Worm (Caenorhabditis elegans) whole organism, L1 larva: ENCODE measurements around the gene srh-87.
"Not testable (repeated sequence)": the region's sequence is repeated elsewhere in the genome, so short reads cannot be mapped to it uniquely, and the experiment has no call there.

Source experiments
- C16A3.4 ChIP-seq: fragments of 150-350 bp; optimal IDR thresholded peaks from 2 replicates; lab custom pipeline; 2014; ENCODE audit warnings: missing biosample characterization, missing genetic modification characterization
- Y116A8C.19 ChIP-seq: sonication (generic microtip); optimal IDR thresholded peaks from 2 replicates; lab custom pipeline; 2016; ENCODE audit warnings: missing compliant biosample characterization, missing genetic modification characterization, borderline replicate concordance
- ceh-63 ChIP-seq: fragments of 200-800 bp; sonication (Bioruptor generic); optimal IDR thresholded peaks from 2 replicates; lab custom pipeline; 2018; ENCODE audit warnings: mild to moderate bottlenecking, missing genetic modification characterization, missing compliant biosample characterization
- dsc-1 ChIP-seq: sonication (generic microtip); optimal IDR thresholded peaks from 2 replicates; lab custom pipeline; 2016; ENCODE audit warnings: mild to moderate bottlenecking, missing genetic modification characterization, missing compliant biosample characterization
- efl-1 ChIP-seq, 4 experiments: fragments of 150-350 bp; optimal IDR thresholded peaks in 3 of 4; peaks in 1 of 4; 1 replicate in 1 of 4; 2 replicates in 3 of 4; lab custom pipeline; 2014; ENCODE audit warnings: missing biosample characterization in 2 of 4, missing genetic modification characterization in 2 of 4, missing genetic modification reagents in 2 of 4
- efl-3 ChIP-seq: fragments of 200-800 bp; sonication (Bioruptor generic); optimal IDR thresholded peaks from 2 replicates; lab custom pipeline; 2018; ENCODE audit warnings: mild to moderate bottlenecking, missing genetic modification characterization, missing compliant biosample characterization
- egl-13 ChIP-seq: sonication (generic microtip); optimal IDR thresholded peaks from 2 replicates; lab custom pipeline; 2016; ENCODE audit warnings: missing genotype, missing genetic modification reagents, missing genetic modification characterization, missing compliant biosample characterization
- fkh-8 ChIP-seq: sonication (generic microtip); optimal IDR thresholded peaks from 2 replicates; lab custom pipeline; 2016; ENCODE audit warnings: mild to moderate bottlenecking, missing genetic modification characterization, missing compliant biosample characterization
- fos-1 ChIP-seq: fragments of 150-350 bp; optimal IDR thresholded peaks from 2 replicates; lab custom pipeline; 2014; ENCODE audit warnings: missing biosample characterization, missing genetic modification characterization
- grh-1 ChIP-seq: fragments of 200-800 bp; sonication (Bioruptor generic); IDR thresholded peaks from 2 replicates; pipeline ENCODE4 v1.3.6; 2022; ENCODE audit warnings: missing genetic modification reagents, missing genetic modification characterization, missing compliant biosample characterization
- hlh-4 ChIP-seq: sonication (generic microtip); optimal IDR thresholded peaks from 2 replicates; lab custom pipeline; 2016; ENCODE audit warnings: mild to moderate bottlenecking, missing genetic modification characterization, missing compliant biosample characterization
- hpl-2 ChIP-seq: fragments of 150-350 bp; optimal IDR thresholded peaks from 2 replicates; lab custom pipeline; 2014; ENCODE audit warnings: missing biosample characterization, missing genetic modification reagents, missing genetic modification characterization
- lin-13 ChIP-seq: fragments of 150-350 bp; optimal IDR thresholded peaks from 2 replicates; lab custom pipeline; 2014; ENCODE audit warnings: missing biosample characterization, missing genetic modification reagents, missing genetic modification characterization
- lin-14 ChIP-seq: fragments of 200-800 bp; sonication (Bioruptor generic); optimal IDR thresholded peaks from 2 replicates; lab custom pipeline; 2018; ENCODE audit warnings: mild to moderate bottlenecking, missing genetic modification characterization, moderate library complexity, missing compliant biosample characterization
- lin-35 ChIP-seq, 2 experiments: fragments of 150-350 bp; optimal IDR thresholded peaks; 2 replicates each; lab custom pipeline; 2014; ENCODE audit warnings: missing biosample characterization in 2 of 2, missing genetic modification characterization in 2 of 2, missing genetic modification reagents in 2 of 2
- lir-3 ChIP-seq: sonication (generic microtip); optimal IDR thresholded peaks from 2 replicates; lab custom pipeline; 2016; ENCODE audit warnings: mild to moderate bottlenecking, missing genetic modification characterization, moderate library complexity, missing compliant biosample characterization; ENCODE audit not compliant: poor library complexity
- mab-9 ChIP-seq: fragments of 200-800 bp; sonication (Bioruptor generic); IDR thresholded peaks from 2 replicates; pipeline ENCODE4 v1.3.6; 2022; ENCODE audit warnings: missing genetic modification reagents, missing genetic modification characterization, missing compliant biosample characterization
- mef-2 ChIP-seq: fragments of 150-350 bp; optimal IDR thresholded peaks from 2 replicates; lab custom pipeline; 2014; ENCODE audit warnings: missing biosample characterization, missing genetic modification characterization
- nhr-12 ChIP-seq: sonication (generic microtip); optimal IDR thresholded peaks from 2 replicates; lab custom pipeline; 2017; ENCODE audit warnings: missing biosample characterization, missing genetic modification characterization
- nhr-20 ChIP-seq: sonication (generic microtip); optimal IDR thresholded peaks from 2 replicates; lab custom pipeline; 2016; ENCODE audit warnings: mild to moderate bottlenecking, missing genetic modification characterization, missing compliant biosample characterization
- nhr-237 ChIP-seq: fragments of 150-350 bp; optimal IDR thresholded peaks from 2 replicates; lab custom pipeline; 2014; ENCODE audit warnings: missing biosample characterization, missing genetic modification characterization
- nhr-71 ChIP-seq: sonication (generic microtip); optimal IDR thresholded peaks from 2 replicates; lab custom pipeline; 2016; ENCODE audit warnings: mild to moderate bottlenecking, missing genetic modification characterization, moderate library complexity, missing compliant biosample characterization
- nhr-84 ChIP-seq: sonication (generic microtip); optimal IDR thresholded peaks from 2 replicates; lab custom pipeline; 2017; ENCODE audit warnings: missing biosample characterization, missing genetic modification characterization
- nhr-85 ChIP-seq: sonication (generic microtip); peaks from one replicate; lab custom pipeline; 2016; ENCODE audit warnings: missing genetic modification characterization, inconsistent platforms, missing compliant biosample characterization
- sox-4 ChIP-seq: sonication (generic microtip); optimal IDR thresholded peaks from 2 replicates; lab custom pipeline; 2016; ENCODE audit warnings: missing genetic modification characterization, missing compliant biosample characterization
- sptf-1 ChIP-seq: fragments of 150-350 bp; optimal IDR thresholded peaks from 2 replicates; lab custom pipeline; 2014; ENCODE audit warnings: missing biosample characterization, missing genetic modification characterization
- tbx-2 ChIP-seq: sonication (generic microtip); optimal IDR thresholded peaks from 2 replicates; lab custom pipeline; 2016; ENCODE audit warnings: missing genetic modification characterization, missing compliant biosample characterization
- unc-130 ChIP-seq: fragments of 150-350 bp; optimal IDR thresholded peaks from 2 replicates; lab custom pipeline; 2017; ENCODE audit warnings: missing biosample characterization, missing genetic modification characterization, inconsistent platforms
- unc-62 ChIP-seq: fragments of 150-350 bp; optimal IDR thresholded peaks from 2 replicates; lab custom pipeline; 2014; ENCODE audit warnings: missing biosample characterization, missing genetic modification reagents, missing genetic modification characterization
- vab-15 ChIP-seq: sonication (generic microtip); optimal IDR thresholded peaks from 2 replicates; lab custom pipeline; 2017; ENCODE audit warnings: missing genotype, mild to moderate bottlenecking, missing genetic modification characterization, missing compliant biosample characterization
- ztf-4 ChIP-seq: fragments of 150-350 bp; optimal IDR thresholded peaks from 2 replicates; lab custom pipeline; 2014; ENCODE audit warnings: missing biosample characterization, missing genetic modification characterization

srh-87 gene

ce11 chrV:2987407-2987806 lies 41.9 kb upstream of the srh-87 start, which contains the start of gene srh-85:
Gene srh-85 (minus strand): TSS chrV:2987507.
- TF ChIP-seq nhr-12 (tag; lab: Kevin White, UChicago) = no peak
- no peak for TF ChIP-seq efl-1 (optimal IDR thresholded peaks at IDR 0.05; lab: Kevin White, UChicago)
- TF ChIP-seq efl-1 (GFP tag; optimal IDR thresholded peaks at IDR 0.05 in 1 of 2; lab: Kevin White, UChicago) = peak in 1 of 2 experiments; percentile 62

- no peak for TF ChIP-seq unc-130 (tag; lab: Kevin White, UChicago)
- no peak for TF ChIP-seq nhr-20 (tag; lab: Kevin White, UChicago)
Measured at ce11 chrV:2985309-2985708, 39.8 kb upstream of the srh-87 start, which contains the start of gene srw-139. Gene srw-139 (minus strand): TSS chrV:2985409.

ce11 chrV:2983351-2983750 lies 37.8 kb upstream of the srh-87 start, which contains the start of gene srw-117:
Gene srw-117 (minus strand): TSS chrV:2983451.
- TF ChIP-seq ceh-63 (GFP tag; lab: Kevin White, UChicago) (no peak), vab-15 (tag; lab: Kevin White, UChicago) (no peak), nhr-237 (tag; lab: Kevin White, UChicago) (no peak), sox-4 (tag; lab: Kevin White, UChicago) (no peak), mef-2 (tag; lab: Kevin White, UChicago) (no peak), efl-3 (GFP tag; lab: Kevin White, UChicago) (no peak), nhr-12 (tag; lab: Kevin White, UChicago) (no peak), nhr-71 (tag; lab: Kevin White, UChicago) (no peak), dsc-1 (tag; lab: Kevin White, UChicago) (no peak), C16A3.4 (tag; lab: Kevin White, UChicago) (no peak)

- TF ChIP-seq ceh-63 (GFP tag; lab: Kevin White, UChicago) (no peak), sptf-1 (no peak), hpl-2 (GFP tag; lab: Kevin White, UChicago) (no peak), mab-9 (GFP tag; lab: Robert Waterston, UW) (no peak), fos-1 (tag; lab: Kevin White, UChicago) (no peak), lin-13 (GFP tag; lab: Kevin White, UChicago) (no peak), grh-1 (GFP tag; lab: Robert Waterston, UW) (no peak), dsc-1 (tag; lab: Kevin White, UChicago) (no peak), lin-14 (GFP tag; lab: Kevin White, UChicago) (no peak), nhr-85 (tag; lab: Kevin White, UChicago) (no peak), efl-1 (optimal IDR thresholded peaks at IDR 0.05; lab: Kevin White, UChicago) (no peak), efl-1 (GFP tag; optimal IDR thresholded peaks at IDR 0.05 in 1 of 2; lab: Kevin White, UChicago) (no peak), Y116A8C.19 (tag; lab: Kevin White, UChicago) (no peak)
- TF ChIP-seq, all 84 proteins: peak for 0
Measured at ce11 chrV:2979978-2980377, 34.5 kb upstream of the srh-87 start, which contains the start of gene srw-118. Gene srw-118 (minus strand): TSS chrV:2980078.

- TF ChIP-seq tbx-2 (tag; lab: Kevin White, UChicago) (no peak), vab-15 (tag; lab: Kevin White, UChicago) (no peak), unc-62 (GFP tag; lab: Kevin White, UChicago) (no peak), nhr-84 (tag; lab: Kevin White, UChicago) (no peak), lin-35 (GFP tag; optimal IDR thresholded peaks at IDR 0.05; lab: Kevin White, UChicago) (no peak), ztf-4 (tag; lab: Kevin White, UChicago) (no peak), hlh-4 (tag; lab: Kevin White, UChicago) (no peak), sox-4 (tag; lab: Kevin White, UChicago) (no peak), egl-13 (tag; lab: Kevin White, UChicago) (no peak)
Measured at ce11 chrV:2976287-2976686, 30.8 kb upstream of the srh-87 start, which contains the start of gene srw-124. Gene srw-124 (plus strand): TSS chrV:2976587.

- not testable (repeated sequence) for TF ChIP-seq lir-3 (tag; lab: Kevin White, UChicago); fkh-8; nhr-20 (tag; lab: Kevin White, UChicago)
- TF ChIP-seq, all 84 proteins: peak for 0; not testable (repeated sequence) for 84
Measured at ce11 chrV:2975285-2975684, 29.8 kb upstream of the srh-87 start, which contains the start of gene srw-123. Gene srw-123 (minus strand): TSS chrV:2975385.
